Worm (Caenorhabditis elegans) whole organism, L4/young adult: ENCODE results near the gene C18H7.1.

Experiments
- W03F9.2 ChIP-seq: fragments of 150-350 bp; optimal IDR thresholded peaks from 2 replicates; lab custom pipeline; 2014; ENCODE audit warnings: missing biosample characterization, missing genetic modification characterization
- dao-5 ChIP-seq: sonication (generic microtip); optimal IDR thresholded peaks from 2 replicates; lab custom pipeline; 2016; ENCODE audit warnings: missing genotype, missing genetic modification characterization, moderate library complexity, missing compliant biosample characterization
- him-1 ChIP-seq: sonication (generic microtip); optimal IDR thresholded peaks from 2 replicates; lab custom pipeline; 2016; ENCODE audit warnings: missing genotype, missing genetic modification reagents, missing genetic modification characterization, missing compliant biosample characterization

C18H7.1 gene

DNA sequence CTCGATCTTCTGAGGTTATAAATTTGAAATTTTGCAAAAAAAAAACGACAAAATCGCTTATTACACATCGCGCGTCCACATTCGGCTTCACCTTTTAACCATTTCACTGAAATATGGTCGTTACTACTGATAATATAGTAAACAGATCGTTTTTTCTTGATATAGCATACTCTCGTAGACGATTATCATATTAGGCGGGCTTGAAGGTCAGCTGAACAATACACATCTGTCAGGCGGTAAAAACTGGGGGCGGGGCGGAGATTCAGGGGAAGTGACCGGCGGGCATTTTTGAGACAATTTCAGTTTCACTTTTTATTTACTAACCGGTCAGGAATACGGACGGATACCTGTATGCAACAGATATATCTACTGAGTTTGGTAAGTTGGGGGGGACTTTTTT is at the start of gene C18H7.1:
Gene C18H7.1 (plus strand): TSS at position 301 of the 400 bp plus-strand sequence.
- TF ChIP-seq him-1 (no peak), W03F9.2 (tag; lab: Kevin White, UChicago) (no peak), dao-5 (tag; lab: Kevin White, UChicago) (no peak)

ce11 chrIV:570799-571300 is 44.5 kb upstream of the C18H7.1 start, which contains the start of gene F56A11.5:
Gene F56A11.5, minus strand, starts transcription at chrIV:570849.
- TF ChIP-seq dao-5 (tag; lab: Kevin White, UChicago) (no peak), him-1 (no peak), W03F9.2 (tag; lab: Kevin White, UChicago) (no peak)

DNA sequence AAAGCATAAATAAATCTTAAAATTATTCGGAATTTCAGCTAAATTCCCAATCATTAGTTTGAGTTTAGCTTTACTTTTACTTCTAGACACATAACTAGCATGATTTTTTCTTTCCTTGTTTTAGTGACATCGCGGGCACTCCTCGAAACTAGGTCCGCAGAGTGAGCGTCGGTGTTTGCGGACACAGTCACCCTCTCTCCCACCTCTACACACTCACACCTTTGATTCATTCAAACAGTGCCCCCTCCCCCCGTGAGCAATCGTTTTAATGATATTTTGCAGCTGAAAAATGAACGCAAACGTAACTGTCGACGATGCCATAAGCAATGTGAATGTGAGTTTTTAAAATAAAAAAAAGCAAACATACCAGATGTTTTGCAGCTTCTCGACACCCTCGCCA is 42.9 kb upstream of the C18H7.1 start, which contains the start of gene gex-2:
Gene gex-2 (plus strand): TSS at position 283 of the 400 bp plus-strand sequence.
- TF ChIP-seq him-1 (no peak), dao-5 (tag; lab: Kevin White, UChicago) (no peak), W03F9.2 (tag; lab: Kevin White, UChicago) (no peak)

ce11 chrIV:580512-580911 is 34.8 kb upstream of the C18H7.1 start:
- no peak for TF ChIP-seq W03F9.2 (tag; lab: Kevin White, UChicago)
- TF ChIP-seq him-1: no peak
- TF ChIP-seq dao-5 (tag; lab: Kevin White, UChicago): no peak

DNA sequence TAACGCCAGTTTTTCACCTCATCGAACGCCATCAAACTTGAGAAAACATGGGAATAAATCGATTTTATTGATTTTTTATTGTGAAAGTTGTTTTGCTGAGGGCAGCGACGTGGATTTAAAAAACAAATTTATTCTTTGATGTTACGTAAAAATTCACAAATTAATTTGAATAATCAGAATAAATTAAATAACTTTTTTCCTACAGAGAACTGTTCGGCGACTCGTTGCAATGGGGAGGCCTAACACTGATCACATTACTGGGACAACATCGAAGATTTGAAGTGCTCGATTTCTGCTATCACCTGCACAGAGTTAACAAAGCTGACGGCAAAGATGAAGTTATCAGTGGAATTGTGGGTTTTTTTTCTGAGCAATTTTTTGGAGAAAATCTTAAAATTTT is 33.2 kb upstream of the C18H7.1 start, which contains the start of gene F56A11.6:
Gene F56A11.6 (minus strand): TSS at position 101 of the 400 bp plus-strand sequence.
- TF ChIP-seq W03F9.2 (tag; lab: Kevin White, UChicago) (no peak), him-1 (no peak), dao-5 (tag; lab: Kevin White, UChicago) (no peak)

DNA sequence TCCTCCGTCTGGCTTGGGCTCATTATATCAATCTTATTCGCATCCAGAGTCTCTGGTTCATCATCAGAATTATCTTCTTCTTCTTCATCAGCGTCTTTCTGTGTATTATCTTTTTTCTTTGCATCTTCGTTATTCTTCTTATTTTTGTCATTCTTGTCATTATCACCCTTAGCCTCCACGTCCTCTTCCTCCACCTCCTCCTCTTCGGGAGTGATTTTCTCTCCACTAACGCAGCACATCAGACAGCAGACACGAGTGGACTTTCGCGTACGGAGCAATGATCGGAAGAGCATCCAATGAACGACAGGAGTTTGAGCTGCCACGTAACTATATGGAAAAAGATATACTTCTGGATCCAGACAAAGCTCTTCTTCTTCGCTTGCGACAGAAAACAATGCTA is 31.3 kb upstream of the C18H7.1 start:
- no peak for TF ChIP-seq him-1
- no peak for TF ChIP-seq dao-5 (tag; lab: Kevin White, UChicago)
- TF ChIP-seq W03F9.2 (tag; lab: Kevin White, UChicago): no peak

ce11 chrIV:587729-588128 is 27.6 kb upstream of the C18H7.1 start, which contains the start of gene C18H7.12:
Gene C18H7.12, minus strand, starts transcription at chrIV:587829.
- no peak for TF ChIP-seq W03F9.2 (tag; lab: Kevin White, UChicago)

DNA sequence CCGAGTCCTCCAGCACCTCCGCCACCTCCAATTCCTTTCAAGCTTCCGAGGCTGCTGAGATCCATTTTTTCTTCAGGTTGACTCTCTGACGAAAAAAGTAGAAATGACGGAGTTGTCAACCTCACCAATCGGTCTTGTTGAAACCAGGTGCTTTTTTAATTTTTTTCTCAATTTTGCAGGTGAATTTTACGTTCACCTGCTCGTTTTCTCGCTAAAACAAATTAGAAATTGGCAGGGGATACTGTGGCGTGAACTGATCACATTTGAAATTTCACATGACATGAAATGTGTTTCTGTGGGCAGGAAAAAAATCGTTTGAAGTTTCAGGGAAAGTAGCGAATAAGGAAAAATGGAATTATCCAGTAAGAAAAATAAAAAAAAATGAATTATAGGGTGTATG is 23.0 kb upstream of the C18H7.1 start, which contains the start of gene C18H7.6:
Gene C18H7.6 (minus strand): TSS at position 104 of the 400 bp plus-strand sequence.
- TF ChIP-seq him-1 (no peak), W03F9.2 (tag; lab: Kevin White, UChicago) (no peak), dao-5 (tag; lab: Kevin White, UChicago) (no peak)

DNA sequence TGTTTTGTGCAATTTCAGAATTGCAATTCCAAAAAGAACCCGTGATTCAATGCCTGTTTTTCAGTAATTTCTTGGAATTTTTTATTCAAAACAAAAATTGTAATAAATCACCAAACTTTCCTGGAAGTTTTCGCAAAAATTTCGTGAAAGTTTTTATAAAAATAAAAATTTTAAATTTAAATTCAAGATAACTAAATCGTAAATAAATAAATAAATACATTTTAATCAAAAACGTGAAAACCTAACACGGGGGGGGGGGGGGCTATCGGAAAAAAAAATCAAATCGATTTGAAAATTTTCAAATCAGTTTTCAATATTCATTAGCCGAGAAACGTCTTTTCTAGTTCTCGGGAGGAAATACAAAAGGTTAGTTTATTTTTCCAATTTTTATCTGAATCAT is 22.3 kb upstream of the C18H7.1 start, which contains the start of gene C18H7.4:
Gene C18H7.4 (plus strand): TSS at position 301 of the 400 bp plus-strand sequence.
- no peak for TF ChIP-seq him-1
- TF ChIP-seq W03F9.2 (tag; lab: Kevin White, UChicago): no peak
- TF ChIP-seq dao-5 (tag; lab: Kevin White, UChicago): no peak

DNA sequence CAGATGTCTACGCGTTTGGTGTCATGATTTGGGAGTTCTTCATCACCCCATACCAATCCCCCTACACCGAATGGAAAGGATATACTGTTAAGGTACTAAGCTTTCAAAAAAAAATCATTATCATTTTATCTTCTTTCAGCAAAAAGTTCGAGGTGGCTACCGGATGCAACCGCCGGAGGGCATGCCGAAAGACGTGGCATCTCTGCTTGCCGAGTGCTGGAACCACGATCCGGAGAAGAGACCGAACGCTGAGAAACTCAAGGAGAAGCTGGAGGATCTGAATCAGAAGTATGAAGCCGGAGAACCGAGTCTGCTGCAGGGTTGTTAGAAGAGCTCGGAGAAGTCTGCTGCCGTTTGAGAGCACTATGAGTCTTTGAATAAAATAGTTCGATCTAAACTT is 20.5 kb upstream of the C18H7.1 start:
- TF ChIP-seq dao-5 (tag; lab: Kevin White, UChicago) (no peak), W03F9.2 (tag; lab: Kevin White, UChicago) (no peak), him-1 (no peak)

DNA sequence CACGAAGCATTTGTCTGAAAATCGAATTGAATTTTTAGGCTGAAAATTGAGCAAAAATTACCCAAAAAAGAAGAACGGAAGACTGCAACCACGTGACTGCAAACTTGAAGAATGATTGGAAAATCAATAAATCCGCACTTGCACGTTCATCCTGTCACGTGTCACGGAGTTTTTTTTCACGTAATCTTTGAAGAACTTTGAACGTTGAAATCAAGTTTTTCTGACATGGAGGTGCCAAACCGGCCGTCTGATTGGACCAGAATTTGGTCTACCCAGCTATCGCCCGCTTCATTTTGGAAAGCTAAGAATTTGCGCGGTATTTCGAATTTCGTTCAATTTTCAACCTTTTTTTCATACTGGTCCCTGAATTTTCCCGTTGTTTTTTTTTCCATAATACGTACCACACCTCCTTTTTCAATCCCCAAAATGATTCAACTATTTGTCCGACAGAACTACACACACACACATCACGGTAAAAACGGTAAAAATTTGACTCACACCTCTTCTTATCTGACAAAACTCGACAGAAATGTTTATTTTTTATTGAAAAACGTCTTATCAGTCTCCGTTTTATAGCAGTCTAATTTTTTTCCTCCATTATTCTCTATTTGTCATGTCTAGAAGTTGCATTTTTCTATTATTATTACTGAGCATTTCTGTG is 18.9 kb upstream of the C18H7.1 start, which contains the start of the genes C18H7.7 and C18H7.11:
Gene C18H7.7 (minus strand): TSS at position 101 of the 661 bp plus-strand sequence.
Gene C18H7.11 (plus strand): TSS at position 611 of the 661 bp plus-strand sequence.
- no peak for TF ChIP-seq dao-5 (tag; lab: Kevin White, UChicago)
- TF ChIP-seq W03F9.2 (tag; lab: Kevin White, UChicago): no peak
- TF ChIP-seq him-1: no peak

DNA sequence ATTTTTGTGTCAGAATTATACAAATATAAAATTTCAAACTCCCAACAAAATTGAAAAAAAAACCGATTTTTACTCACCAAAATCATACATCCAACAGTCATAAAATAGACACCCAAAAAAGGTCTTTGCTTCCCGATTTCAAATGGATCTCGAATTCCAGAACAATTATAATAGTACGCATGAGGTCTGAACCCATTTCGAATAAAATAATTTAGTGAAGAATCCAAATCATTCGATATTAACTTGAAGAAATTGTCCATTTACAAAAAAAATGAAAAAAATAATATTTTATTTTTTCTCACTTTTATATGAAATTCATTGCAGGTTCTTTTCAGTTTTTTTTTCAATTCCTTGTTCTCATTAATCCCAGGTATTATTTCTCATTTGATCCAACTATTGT is 13.7 kb upstream of the C18H7.1 start, which contains the start of gene srt-59:
Gene srt-59 (minus strand): TSS at position 101 of the 400 bp plus-strand sequence.
- TF ChIP-seq dao-5 (tag; lab: Kevin White, UChicago) (no peak), him-1 (no peak), W03F9.2 (tag; lab: Kevin White, UChicago) (no peak)

ce11 chrIV:603543-603942 is 11.8 kb upstream of the C18H7.1 start, which contains the start of gene prmt-4:
Gene prmt-4, minus strand, starts transcription at chrIV:603643.
- no peak for TF ChIP-seq W03F9.2 (tag; lab: Kevin White, UChicago)
- TF ChIP-seq dao-5 (tag; lab: Kevin White, UChicago): no peak
- no peak for TF ChIP-seq him-1

DNA sequence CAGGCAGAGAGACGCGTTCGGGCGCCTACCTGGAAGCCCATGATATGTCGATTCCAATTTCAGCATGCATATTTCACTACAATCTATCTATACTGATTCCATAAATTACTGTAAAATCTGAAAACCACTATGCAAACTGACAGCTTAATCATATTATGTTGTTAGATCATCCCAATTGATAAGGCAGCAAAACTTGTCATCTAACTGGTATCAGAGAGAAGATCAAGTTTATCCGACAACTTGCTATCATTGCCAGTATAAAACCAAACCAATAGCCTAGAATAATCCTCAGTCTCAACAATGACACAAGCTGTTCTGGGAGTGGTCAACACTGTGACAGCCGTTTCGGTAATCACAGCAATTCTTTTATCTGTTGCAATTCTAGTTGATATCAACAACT is 11.2 kb upstream of the C18H7.1 start, which contains the start of gene col-102:
Gene col-102 (plus strand): TSS at position 301 of the 400 bp plus-strand sequence.
- TF ChIP-seq dao-5 (tag; lab: Kevin White, UChicago) (no peak), him-1 (no peak), W03F9.2 (tag; lab: Kevin White, UChicago) (no peak)
